Fruit fly (Drosophila melanogaster): ENCODE data around the gene RpS4.

DNA sequence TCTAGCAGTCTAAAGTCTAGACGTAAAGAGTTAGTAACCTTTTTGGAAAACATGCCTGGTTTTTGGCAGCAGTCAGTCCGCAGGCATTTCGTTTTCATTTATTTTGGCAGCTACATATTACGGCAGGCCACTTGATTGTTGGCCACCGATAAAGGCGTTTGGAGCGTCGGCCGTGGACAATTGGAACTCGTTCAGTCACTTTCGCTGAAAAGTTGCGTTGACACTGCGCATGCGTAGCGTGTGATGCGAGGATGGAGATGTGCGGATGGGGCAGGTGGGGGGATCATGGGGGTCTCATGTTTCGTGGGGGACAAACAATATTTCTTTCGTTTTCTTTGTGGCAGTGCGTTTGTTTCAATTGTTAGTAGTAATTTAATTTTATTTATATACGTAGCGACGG lies 14.7 kb upstream of the RpS4 start:
- TF ChIP-seq usp (GFP tag; optimal IDR thresholded peaks at IDR 0.05) (no peak), EcR (GFP tag; optimal IDR thresholded peaks at IDR 0.05) (no peak), psq (optimal IDR thresholded peaks at IDR 0.05) (no peak), pan (optimal IDR thresholded peaks at IDR 0.05) (no peak), Dll (optimal IDR thresholded peaks at IDR 0.05) (no peak)
